Worm (Caenorhabditis elegans) whole organism, early embryonic: ENCODE results near the gene B0280.9.

Experiments used
- B0310.2 ChIP-seq: sonication (generic microtip); optimal IDR thresholded peaks from 2 replicates; lab custom pipeline; 2016; ENCODE audit warnings: mild to moderate bottlenecking, missing genetic modification characterization, missing compliant biosample characterization
- F13C5.2 ChIP-seq: sonication (generic microtip); optimal IDR thresholded peaks from 2 replicates; lab custom pipeline; 2017; ENCODE audit warnings: mild to moderate bottlenecking, missing genetic modification characterization, inconsistent platforms, missing compliant biosample characterization
- ama-1 ChIP-seq: fragments of 150-350 bp; optimal IDR thresholded peaks from 2 replicates; lab custom pipeline; 2014
- ceh-13 ChIP-seq: fragments of 200-800 bp; sonication (Bioruptor generic); optimal IDR thresholded peaks from 2 replicates; lab custom pipeline; 2018; ENCODE audit warnings: mild to moderate bottlenecking, missing genetic modification characterization, missing compliant biosample characterization
- ceh-36 ChIP-seq: sonication (generic microtip); optimal IDR thresholded peaks from 2 replicates; lab custom pipeline; 2016; ENCODE audit warnings: missing genetic modification characterization, inconsistent platforms, missing compliant biosample characterization
- ets-7 ChIP-seq: sonication (generic microtip); optimal IDR thresholded peaks from 2 replicates; lab custom pipeline; 2016; ENCODE audit warnings: missing genotype, missing genetic modification characterization, missing compliant biosample characterization
- flt-1 ChIP-seq: fragments of 200-800 bp; sonication (Bioruptor generic); IDR thresholded peaks from 2 replicates; pipeline ENCODE4 v1.3.6; 2022; ENCODE audit warnings: missing genetic modification characterization, missing compliant biosample characterization
- hmg-4 ChIP-seq: fragments of 200-800 bp; sonication (Bioruptor generic); optimal IDR thresholded peaks from 2 replicates; lab custom pipeline; 2018; ENCODE audit warnings: mild to moderate bottlenecking, missing genetic modification characterization, missing compliant biosample characterization
- hnd-1 ChIP-seq: sonication (generic microtip); optimal IDR thresholded peaks from 2 replicates; lab custom pipeline; 2016; ENCODE audit warnings: missing genetic modification characterization, missing compliant biosample characterization
- tbx-37 ChIP-seq: fragments of 200-800 bp; sonication (Bioruptor generic); conservative IDR thresholded peaks from 2 replicates; pipeline ENCODE4 v1.3.6; 2022; ENCODE audit warnings: missing genetic modification reagents, missing genetic modification characterization, missing compliant biosample characterization
- tra-4 ChIP-seq: sonication (generic microtip); optimal IDR thresholded peaks from 2 replicates; lab custom pipeline; 2017; ENCODE audit warnings: missing genetic modification characterization, missing compliant biosample characterization

- TF ChIP-seq tbx-37 (GFP tag; lab: Robert Waterston, UW) (no peak), ama-1 (lab: Kevin White, UChicago) (no peak), flt-1 (GFP tag; lab: Robert Waterston, UW) (no peak), ceh-13 (GFP tag; lab: Kevin White, UChicago) (no peak), F13C5.2 (no peak), ets-7 (no peak), ceh-36 (tag; lab: Kevin White, UChicago) (no peak), B0310.2 (tag; lab: Kevin White, UChicago) (no peak), hnd-1 (tag; lab: Kevin White, UChicago) (no peak), tra-4 (tag; lab: Kevin White, UChicago) (no peak), hmg-4 (GFP tag; lab: Kevin White, UChicago) (no peak)
Measured at ce11 chrIII:7136015-7136414, 13.3 kb upstream of the B0280.9 start, which contains the start of gene B0280.17.
